Fruit fly (Drosophila melanogaster): Measurements from ENCODE around the gene CG31777.

CG31777 gene

dm6 chr2L:3682489-3682888 is 24.4 kb downstream of the CG31777 start:
- no peak for TF ChIP-seq CG17801 (GFP tag; optimal IDR thresholded peaks at IDR 0.05; ENCODE audit: partially characterized antibody)

DNA sequence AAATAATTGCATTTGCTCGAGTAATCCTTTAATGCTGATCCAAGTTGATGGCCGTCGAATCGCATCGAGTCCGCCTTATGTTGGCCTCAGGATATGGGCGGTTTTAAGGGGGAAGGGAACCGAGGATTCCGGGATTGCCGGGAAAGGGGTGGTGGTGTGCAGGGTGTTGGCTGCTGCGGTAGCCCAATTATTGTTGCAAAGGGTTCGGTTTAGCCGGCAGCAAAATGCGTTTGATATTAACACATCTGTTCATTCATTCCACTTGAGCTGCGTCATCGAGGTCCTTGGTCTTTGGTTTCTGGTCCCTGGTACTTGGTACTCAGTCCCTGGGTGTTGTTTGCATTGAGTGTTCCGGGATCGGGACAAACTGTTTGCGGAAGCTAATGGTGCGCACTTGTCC is 25.5 kb downstream of the CG31777 start:
- no peak for TF ChIP-seq CG17801 (GFP tag; optimal IDR thresholded peaks at IDR 0.05; ENCODE audit: partially characterized antibody)

DNA sequence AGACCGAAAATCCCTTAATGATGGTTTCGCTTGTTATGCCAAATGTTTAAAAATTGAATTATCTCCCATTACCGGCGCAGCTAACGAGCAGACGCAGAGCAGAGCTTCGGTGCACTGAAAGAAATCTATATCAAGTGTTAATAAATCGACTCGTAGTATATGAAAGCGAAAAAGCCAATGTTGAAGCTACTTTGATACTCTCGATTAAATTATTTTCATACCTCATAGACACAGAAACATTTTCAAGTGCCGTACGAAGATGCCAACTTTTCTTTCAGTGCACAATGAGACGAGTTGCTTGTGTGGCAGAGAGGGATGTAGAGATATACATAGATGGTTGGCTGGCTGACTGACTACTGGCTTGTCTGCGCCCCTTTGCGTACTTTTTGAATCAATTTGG is 31.1 kb downstream of the CG31777 start:
- no peak for TF ChIP-seq CG17801 (GFP tag; optimal IDR thresholded peaks at IDR 0.05; ENCODE audit: partially characterized antibody)

- TF ChIP-seq CG17801 (GFP tag; optimal IDR thresholded peaks at IDR 0.05; ENCODE audit: partially characterized antibody): no peak
Observed at dm6 chr2L:3670481-3670880, 36.4 kb downstream of the CG31777 start, which contains the start of gene Sfp24Bc. Gene Sfp24Bc, minus strand, starts transcription at chr2L:3670581.

- no peak for TF ChIP-seq CG17801 (GFP tag; optimal IDR thresholded peaks at IDR 0.05; ENCODE audit: partially characterized antibody)
Observed at dm6 chr2L:3669675-3670074, 37.2 kb downstream of the CG31777 start, which contains the start of gene Sfp24Bb. Gene Sfp24Bb, minus strand, starts transcription at chr2L:3669775.

- TF ChIP-seq CG17801 (GFP tag; optimal IDR thresholded peaks at IDR 0.05; ENCODE audit: partially characterized antibody): no peak
Observed at dm6 chr2L:3669034-3669433, 37.8 kb downstream of the CG31777 start, which contains the start of gene Sfp24Bd. Gene Sfp24Bd, minus strand, starts transcription at chr2L:3669134.

DNA sequence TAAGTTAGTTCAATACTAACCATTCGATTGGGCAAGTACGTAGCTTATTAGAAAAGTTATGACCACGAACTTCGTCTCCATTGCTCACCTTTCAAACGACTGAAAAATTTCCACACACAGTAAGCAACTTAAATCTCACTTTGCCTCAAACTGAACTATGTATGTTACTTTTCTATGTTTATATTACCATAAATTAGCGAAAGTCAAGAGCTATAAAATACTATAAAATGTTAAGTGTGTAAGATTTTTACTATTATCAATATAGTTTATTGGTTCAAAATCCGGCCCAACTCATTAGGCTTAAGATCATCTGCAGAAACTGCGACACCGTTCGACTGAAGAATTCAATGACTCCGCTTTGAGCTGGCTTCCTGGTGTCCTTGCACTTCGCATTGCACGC is 38.4 kb downstream of the CG31777 start, which contains the start of gene Sfp24Ba:
Gene Sfp24Ba, minus strand, starts transcription at position 101 of the 400 bp plus-strand sequence.
- TF ChIP-seq CG17801 (GFP tag; optimal IDR thresholded peaks at IDR 0.05; ENCODE audit: partially characterized antibody): no peak

DNA sequence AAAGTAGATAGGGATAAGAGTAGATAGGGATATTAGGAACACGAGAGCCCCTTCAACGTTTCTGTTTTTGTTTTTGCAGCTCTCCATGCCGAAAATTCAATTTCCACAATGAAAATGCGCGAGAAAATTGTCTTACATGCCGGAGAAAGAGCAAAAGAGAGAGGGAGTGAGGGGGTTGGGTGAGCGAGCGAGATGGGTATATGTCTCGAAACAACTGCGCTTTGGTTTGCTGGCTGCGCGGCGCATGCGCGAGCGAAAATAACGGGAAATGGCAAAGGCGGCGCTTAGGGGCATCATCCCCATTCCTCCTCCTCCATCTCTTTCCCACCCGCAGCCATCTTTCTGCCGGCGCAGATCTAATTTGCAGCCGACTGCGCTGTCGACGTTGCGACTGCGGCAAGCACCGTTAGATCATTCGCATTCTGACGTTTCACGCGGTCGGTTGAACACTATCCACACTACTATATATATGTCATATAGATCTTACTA is 44.5 kb downstream of the CG31777 start, which contains the start of gene Drgx:
Gene Drgx, plus strand, starts transcription at position 439 of the 489 bp plus-strand sequence.
- no peak for TF ChIP-seq CG17801 (GFP tag; optimal IDR thresholded peaks at IDR 0.05; ENCODE audit: partially characterized antibody)

DNA sequence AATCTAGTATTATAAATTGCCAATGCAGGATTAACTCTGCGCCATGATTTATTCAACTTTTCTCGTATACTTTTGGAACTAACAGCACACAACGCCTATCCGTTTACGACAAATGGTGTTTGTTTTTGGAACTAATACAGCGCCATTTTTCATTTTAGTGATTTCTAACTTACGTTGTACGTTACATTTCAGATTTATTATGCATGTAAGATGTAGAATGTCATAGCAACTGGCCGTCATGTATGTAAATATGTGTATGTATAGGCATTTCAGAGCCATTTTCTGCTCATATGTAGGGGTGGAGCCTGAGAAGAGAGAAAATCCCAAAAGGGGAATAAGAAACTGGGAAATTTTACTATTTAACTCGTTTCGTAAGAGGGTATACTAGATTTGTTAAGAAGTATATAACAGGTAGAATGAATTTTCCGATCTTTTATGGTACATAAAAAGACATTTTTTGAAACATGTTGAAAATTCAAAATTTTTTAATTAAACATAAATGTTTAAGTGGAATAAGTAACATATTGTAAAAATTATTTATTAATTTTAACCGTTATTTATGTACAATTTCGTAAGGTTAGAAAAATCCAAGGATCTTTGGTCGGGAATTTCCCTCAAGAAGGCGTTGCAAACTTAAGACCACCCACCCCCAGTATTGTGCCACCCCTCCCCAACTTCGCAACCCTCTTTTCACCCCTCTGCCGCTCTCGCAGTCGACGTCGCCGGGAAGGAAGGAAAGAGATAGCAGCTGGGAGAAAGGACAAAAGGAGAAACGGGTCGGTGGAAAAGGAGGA is 49.3 kb downstream of the CG31777 start:
- TF ChIP-seq CG17801 (GFP tag; optimal IDR thresholded peaks at IDR 0.05; ENCODE audit: partially characterized antibody): no peak

- TF ChIP-seq CG17801 (GFP tag; optimal IDR thresholded peaks at IDR 0.05; ENCODE audit: partially characterized antibody): no peak
Observed at dm6 chr2L:3656667-3657066, 50.2 kb downstream of the CG31777 start, which contains the start of gene for. Gene for, minus strand, starts transcription at chr2L:3656953.

Data from ovary, adult (tissue).